Worm (Caenorhabditis elegans): Measurements from ENCODE around the gene lipl-2.

- TF ChIP-seq snpc-4 (tag; optimal IDR thresholded peaks at IDR 0.05): no peak
- no peak for TF ChIP-seq unc-62 (GFP tag; optimal IDR thresholded peaks at IDR 0.05)
- TF ChIP-seq pha-4 (tag; optimal IDR thresholded peaks at IDR 0.05): no peak
- TF ChIP-seq mep-1 (tag; optimal IDR thresholded peaks at IDR 0.05): no peak
- TF ChIP-seq sptf-1 (tag; optimal IDR thresholded peaks at IDR 0.05): no peak
- TF ChIP-seq cnd-1 (tag; optimal IDR thresholded peaks at IDR 0.05): no peak
- no peak for TF ChIP-seq elt-3 (tag; optimal IDR thresholded peaks at IDR 0.05)
- no peak for TF ChIP-seq ztf-11 (tag; optimal IDR thresholded peaks at IDR 0.05)
- TF ChIP-seq nhr-237 (tag; optimal IDR thresholded peaks at IDR 0.05): no peak
- TF ChIP-seq ces-1 (GFP tag; optimal IDR thresholded peaks at IDR 0.05): no peak
- no peak for TF ChIP-seq lin-13 (tag; optimal IDR thresholded peaks at IDR 0.05)
- no peak for TF ChIP-seq unc-39 (tag; optimal IDR thresholded peaks at IDR 0.05)
- TF ChIP-seq M03D4.4 (tag; optimal IDR thresholded peaks at IDR 0.05): no peak
- no peak for TF ChIP-seq ceh-39 (tag; optimal IDR thresholded peaks at IDR 0.05)
These were observed 20.8 kb downstream of the lipl-2 start for ce11 chrV:9812216-9812615.

Measured in whole organism, mixed stage, embryonic.